Fruit fly (Drosophila melanogaster) whole organism, embryonic: Measurements from ENCODE around the gene mthl9.

Experiments used
- ATbp ChIP-seq: fragments of 200-800 bp; sonication (Bioruptor generic); optimal IDR thresholded peaks from 2 replicates; lab custom pipeline; 2017; ENCODE audit warnings: missing biosample characterization, mild to moderate bottlenecking, missing genetic modification characterization, missing genetic modification reagents
- Abd-B ChIP-seq: fragments of 200-800 bp; sonication (Bioruptor generic); optimal IDR thresholded peaks from 2 replicates; lab custom pipeline; 2018; ENCODE audit warnings: missing biosample characterization, mild to moderate bottlenecking, missing genetic modification characterization, moderate library complexity
- Antp ChIP-seq: fragments of 200-800 bp; sonication (Bioruptor generic); optimal IDR thresholded peaks from 3 replicates; lab custom pipeline; 2016; ENCODE audit warnings: missing biosample characterization, missing genetic modification characterization
- Awh ChIP-seq: fragments of 200-800 bp; sonication (Bioruptor generic); IDR thresholded peaks from 2 replicates; pipeline ENCODE4, ENCODE4 v1.3.6; 2022; ENCODE audit warnings: missing biosample characterization, missing genetic modification characterization
- CG10959 ChIP-seq: fragments of 200-800 bp; sonication (Bioruptor generic); IDR thresholded peaks from 2 replicates; pipeline ENCODE4 v1.3.6; 2022; ENCODE audit warnings: missing biosample characterization, missing genetic modification characterization
- CG11456 ChIP-seq: fragments of 200-800 bp; sonication (Bioruptor generic); IDR thresholded peaks from 3 replicates; pipeline ENCODE4 v1.3.6; 2022; ENCODE audit warnings: missing biosample characterization, missing genetic modification characterization
- CG12071 ChIP-seq: fragments of 200-800 bp; sonication (Bioruptor generic); optimal IDR thresholded peaks from 3 replicates; lab custom pipeline; 2018; ENCODE audit warnings: missing biosample characterization, mild to moderate bottlenecking, missing genetic modification characterization
- CG12104 ChIP-seq: fragments of 200-800 bp; sonication (Bioruptor generic); optimal IDR thresholded peaks from 3 replicates; lab custom pipeline; 2016; ENCODE audit warnings: missing biosample characterization, missing genetic modification characterization
- CG12155 ChIP-seq: fragments of 200-800 bp; sonication (Bioruptor generic); optimal IDR thresholded peaks from 3 replicates; lab custom pipeline; 2016; ENCODE audit warnings: missing biosample characterization, missing genetic modification characterization
- CG12659 ChIP-seq: fragments of 200-800 bp; sonication (Bioruptor generic); optimal IDR thresholded peaks from 3 replicates; lab custom pipeline; 2017; ENCODE audit warnings: mild to moderate bottlenecking, missing biosample characterization, missing genetic modification reagents, missing genetic modification characterization
- CG13775 ChIP-seq: fragments of 200-800 bp; sonication (Bioruptor generic); optimal IDR thresholded peaks from 3 replicates; lab custom pipeline; 2017; ENCODE audit warnings: missing biosample characterization, mild to moderate bottlenecking, missing genetic modification characterization
- CG15479 ChIP-seq: fragments of 200-800 bp; sonication (Bioruptor generic); optimal IDR thresholded peaks from 3 replicates; lab custom pipeline; 2019; ENCODE audit warnings: missing biosample characterization, mild to moderate bottlenecking, missing genetic modification characterization, moderate library complexity
- CG16863 ChIP-seq: fragments of 200-800 bp; sonication (Bioruptor generic); optimal IDR thresholded peaks from 3 replicates; lab custom pipeline; 2016; ENCODE audit warnings: missing biosample characterization, missing genetic modification characterization
- CG17359 ChIP-seq: fragments of 200-800 bp; sonication (Bioruptor generic); optimal IDR thresholded peaks from 3 replicates; lab custom pipeline; 2018; ENCODE audit warnings: missing biosample characterization, mild to moderate bottlenecking, missing genetic modification characterization, moderate library complexity
- CG17612 ChIP-seq: fragments of 200-800 bp; sonication (Bioruptor generic); IDR thresholded peaks from 2 replicates; pipeline ENCODE4 v1.3.6; 2022; ENCODE audit warnings: missing biosample characterization, missing genetic modification characterization
- CG2120 ChIP-seq: fragments of 200-800 bp; sonication (Bioruptor generic); optimal IDR thresholded peaks from 3 replicates; lab custom pipeline; 2016; ENCODE audit warnings: missing biosample characterization, missing genetic modification characterization
- CG32532 ChIP-seq: fragments of 200-800 bp; sonication (Bioruptor generic); IDR thresholded peaks from 2 replicates; pipeline ENCODE4 v1.3.6; 2022; ENCODE audit warnings: missing biosample characterization, missing genetic modification characterization
- CG32772 ChIP-seq: fragments of 200-800 bp; sonication (Bioruptor generic); IDR thresholded peaks from 2 replicates; pipeline ENCODE4 v1.3.6; 2022; ENCODE audit warnings: missing biosample characterization, missing genetic modification characterization
- CG4424 ChIP-seq: fragments of 200-800 bp; sonication (Bioruptor generic); optimal IDR thresholded peaks from 3 replicates; lab custom pipeline; 2016; ENCODE audit warnings: missing biosample characterization, missing genetic modification characterization
- CG7556 ChIP-seq: fragments of 200-800 bp; sonication (Bioruptor generic); optimal IDR thresholded peaks from 2 replicates; lab custom pipeline; 2017; ENCODE audit warnings: missing biosample characterization, mild to moderate bottlenecking, missing genetic modification characterization
- CG9727 ChIP-seq: fragments of 200-800 bp; sonication (Bioruptor generic); optimal IDR thresholded peaks from 3 replicates; lab custom pipeline; 2017; ENCODE audit warnings: missing biosample characterization, mild to moderate bottlenecking, missing genetic modification characterization
- CG9876 ChIP-seq: fragments of 200-800 bp; sonication (Bioruptor generic); optimal IDR thresholded peaks from 2 replicates; lab custom pipeline; 2016; ENCODE audit warnings: missing biosample characterization, missing genetic modification characterization
- Camta ChIP-seq: fragments of 200-800 bp; sonication (Bioruptor generic); optimal IDR thresholded peaks from 2 replicates; lab custom pipeline; 2016; ENCODE audit warnings: missing biosample characterization, missing genetic modification characterization
- Eip74EF ChIP-seq, 2 experiments: fragments of 200-800 bp in 1 of 2; fragments of >200 bp in 1 of 2; sonication (Bioruptor generic) in 1 of 2; optimal IDR thresholded peaks; 2 replicates each; lab custom pipeline; 2017 to 2019; ENCODE audit warnings: missing biosample characterization in 2 of 2, missing genetic modification characterization in 2 of 2, mild to moderate bottlenecking in 1 of 2, moderate library complexity in 1 of 2
- GATAe ChIP-seq: fragments of 200-800 bp; sonication (Bioruptor generic); conservative IDR thresholded peaks from 2 replicates; pipeline ENCODE4 v1.3.6; 2022; ENCODE audit warnings: missing biosample characterization, missing genetic modification characterization
- Gug ChIP-seq: fragments of 200-800 bp; sonication (Bioruptor generic); IDR thresholded peaks from 4 replicates; pipeline ENCODE4 v1.3.6; 2022; ENCODE audit warnings: missing biosample characterization, missing genetic modification characterization
- H2.0 ChIP-seq: fragments of 200-800 bp; sonication (Bioruptor generic); IDR thresholded peaks from 2 replicates; pipeline ENCODE4 v1.3.6; 2022; ENCODE audit warnings: missing biosample characterization, missing genetic modification characterization
- HLH54F ChIP-seq: fragments of 200-800 bp; sonication (Bioruptor generic); optimal IDR thresholded peaks from 3 replicates; lab custom pipeline; 2016; ENCODE audit warnings: missing biosample characterization, missing genetic modification characterization
- Hand ChIP-seq: fragments of 200-800 bp; sonication (Bioruptor generic); optimal IDR thresholded peaks from 2 replicates; lab custom pipeline; 2017; ENCODE audit warnings: mild to moderate bottlenecking, missing biosample characterization, missing genetic modification reagents, missing genetic modification characterization
- Hsf ChIP-seq: fragments of 200-800 bp; sonication (Bioruptor generic); optimal IDR thresholded peaks from 3 replicates; lab custom pipeline; 2016; ENCODE audit warnings: missing biosample characterization, missing genetic modification characterization
- Kr ChIP-seq: fragments of 200-800 bp; sonication (Bioruptor generic); optimal IDR thresholded peaks from 2 replicates; lab custom pipeline; 2017; ENCODE audit warnings: missing biosample characterization, mild to moderate bottlenecking, missing genetic modification characterization
- Nf-YA ChIP-seq: fragments of 200-800 bp; sonication (Bioruptor generic); IDR thresholded peaks from 2 replicates; pipeline ENCODE4 v1.3.6; 2022; ENCODE audit warnings: missing biosample characterization, missing genetic modification characterization
- PHDP ChIP-seq: fragments of 200-800 bp; sonication (Bioruptor generic); optimal IDR thresholded peaks from 3 replicates; lab custom pipeline; 2018; ENCODE audit warnings: missing biosample characterization, mild to moderate bottlenecking, missing genetic modification characterization, moderate library complexity
- Rfx ChIP-seq: fragments of 200-800 bp; sonication (Bioruptor generic); IDR thresholded peaks from 2 replicates; pipeline ENCODE4 v1.3.6; 2022; ENCODE audit warnings: missing biosample characterization, missing genetic modification characterization
- bowl ChIP-seq: fragments of 200-800 bp; sonication (Bioruptor generic); IDR thresholded peaks from 2 replicates; pipeline ENCODE4 v1.3.6; 2022; ENCODE audit warnings: missing biosample characterization, missing genetic modification characterization
- dati ChIP-seq: fragments of 200-800 bp; sonication (Bioruptor generic); IDR thresholded peaks from 2 replicates; pipeline ENCODE4 v1.3.6; 2022; ENCODE audit warnings: missing biosample characterization, missing genetic modification characterization
- ems ChIP-seq: fragments of 200-800 bp; sonication (Bioruptor generic); optimal IDR thresholded peaks from 3 replicates; lab custom pipeline; 2016; ENCODE audit warnings: missing biosample characterization, missing genetic modification characterization
- gce ChIP-seq: fragments of 200-800 bp; sonication (Bioruptor generic); IDR thresholded peaks from 3 replicates; pipeline ENCODE4 v1.3.6; 2022; ENCODE audit warnings: missing biosample characterization, missing genetic modification characterization
- luna ChIP-seq: fragments of 200-800 bp; sonication (Bioruptor generic); optimal IDR thresholded peaks from 2 replicates; lab custom pipeline; 2016; ENCODE audit warnings: missing biosample characterization, missing genetic modification characterization
- nerfin-1 ChIP-seq: fragments of 200-800 bp; sonication (Bioruptor generic); optimal IDR thresholded peaks from 3 replicates; lab custom pipeline; 2019; ENCODE audit warnings: missing biosample characterization, mild to moderate bottlenecking, missing genetic modification characterization, moderate library complexity
- nmo ChIP-seq: fragments of 200-800 bp; sonication (Bioruptor generic); optimal IDR thresholded peaks from 2 replicates; lab custom pipeline; 2018; ENCODE audit warnings: missing biosample characterization, mild to moderate bottlenecking, missing genetic modification characterization, moderate library complexity
- peb ChIP-seq: fragments of 200-800 bp; sonication (Bioruptor generic); IDR thresholded peaks from 2 replicates; pipeline ENCODE4 v1.3.6; 2022; ENCODE audit warnings: missing biosample characterization, missing genetic modification characterization
- pho ChIP-seq: fragments of 200-800 bp; sonication (Bioruptor generic); optimal IDR thresholded peaks from 2 replicates; lab custom pipeline; 2016; ENCODE audit warnings: missing biosample characterization, missing genetic modification characterization
- rib ChIP-seq: fragments of 200-800 bp; sonication (Bioruptor generic); IDR thresholded peaks from 2 replicates; pipeline ENCODE4 v1.3.6; 2022; ENCODE audit warnings: missing biosample characterization, missing genetic modification characterization
- sima ChIP-seq: fragments of 200-800 bp; sonication (Bioruptor generic); optimal IDR thresholded peaks from 2 replicates; lab custom pipeline; 2016; ENCODE audit warnings: missing biosample characterization, missing genetic modification characterization
- tna ChIP-seq: fragments of 200-800 bp; sonication (Bioruptor generic); IDR thresholded peaks from 2 replicates; pipeline ENCODE4 v1.3.6; 2022; ENCODE audit warnings: missing biosample characterization, missing genetic modification characterization; ENCODE audit not compliant: partially characterized antibody
- ttk ChIP-seq: fragments of 200-800 bp; sonication (Bioruptor generic); IDR thresholded peaks from 2 replicates; pipeline ENCODE4 v2.1.2; 2022; ENCODE audit warnings: missing biosample characterization, missing genetic modification characterization
- tx ChIP-seq: fragments of 200-800 bp; sonication (Bioruptor generic); optimal IDR thresholded peaks from 2 replicates; lab custom pipeline; 2016; ENCODE audit warnings: missing biosample characterization, missing genetic modification characterization
- usp ChIP-seq: fragments of >200 bp; optimal IDR thresholded peaks from 2 replicates; lab custom pipeline; 2017; ENCODE audit warnings: missing biosample characterization, missing genetic modification characterization
- wor ChIP-seq: fragments of 200-800 bp; sonication (Bioruptor generic); IDR thresholded peaks from 2 replicates; pipeline ENCODE4 v1.3.6; 2022; ENCODE audit warnings: missing biosample characterization, missing genetic modification characterization
- zf30C ChIP-seq: fragments of 200-800 bp; sonication (Bioruptor generic); optimal IDR thresholded peaks from 3 replicates; lab custom pipeline; 2018; ENCODE audit warnings: missing biosample characterization, mild to moderate bottlenecking, missing genetic modification characterization

The mthl9 gene

dm6 chr3L:350651-351228 is 18.6 kb upstream of the mthl9 start:
- peak; percentile 43 for TF ChIP-seq luna (GFP tag; lab: Kevin White, UChicago)
- TF ChIP-seq CG4424 (GFP tag; lab: Kevin White, UChicago): peak; percentile 64
- peak; percentile 4 for TF ChIP-seq Antp (GFP tag; lab: Kevin White, UChicago)
- peak; percentile 8 for TF ChIP-seq ATbp
- peak; percentile 69 for TF ChIP-seq CG7556
- peak; percentile 49; the same call in 1 of the 4 replicates for TF ChIP-seq Gug (GFP tag; lab: Robert Waterston, UW)
- peak; percentile 37 for TF ChIP-seq tx (GFP tag; lab: Kevin White, UChicago)
- no peak for TF ChIP-seq CG12071 (GFP tag; lab: Kevin White, UChicago)
- TF ChIP-seq CG32772 (GFP tag; lab: Robert Waterston, UW): peak; percentile 77
- TF ChIP-seq Camta: peak; percentile 61
- TF ChIP-seq Eip74EF (GFP tag; optimal IDR thresholded peaks at IDR 0.05; lab: Kevin White, UChicago): peak in 1 of 2 experiments; percentile 83
- TF ChIP-seq ttk (GFP tag; lab: Robert Waterston, UW): peak; percentile 88
- peak; percentile 70 for TF ChIP-seq ems (GFP tag; lab: Kevin White, UChicago)
- peak; percentile 50 for TF ChIP-seq CG16863 (GFP tag; lab: Kevin White, UChicago)
- peak; percentile 58 for TF ChIP-seq zf30C (GFP tag; lab: Kevin White, UChicago)
- no peak for TF ChIP-seq CG15479 (GFP tag; lab: Kevin White, UChicago)
- TF ChIP-seq wor (GFP tag; lab: Robert Waterston, UW): peak; percentile 60
- peak; percentile 56 for TF ChIP-seq CG12155 (GFP tag; lab: Kevin White, UChicago)
- TF ChIP-seq CG12659 (GFP tag; lab: Kevin White, UChicago): peak; percentile 68
- no peak for TF ChIP-seq usp
- TF ChIP-seq CG10959 (GFP tag; lab: Robert Waterston, UW): no peak
- peak; percentile 45 for TF ChIP-seq sima
- peak; percentile 67 for TF ChIP-seq peb (GFP tag; lab: Robert Waterston, UW)
- peak; percentile 80 for TF ChIP-seq CG9727 (GFP tag; lab: Kevin White, UChicago)
- TF ChIP-seq GATAe (GFP tag; lab: Robert Waterston, UW): peak; percentile 81
- peak; percentile 62; the same call in 1 of the 2 replicates for TF ChIP-seq dati (GFP tag; lab: Robert Waterston, UW)
- TF ChIP-seq Awh (GFP tag; lab: Robert Waterston, UW): peak; percentile 72
- peak; percentile 76 for TF ChIP-seq H2.0 (GFP tag; lab: Robert Waterston, UW)
- peak; percentile 49 for TF ChIP-seq pho (GFP tag; lab: Kevin White, UChicago)
- no peak for TF ChIP-seq Kr
- TF ChIP-seq gce (GFP tag; lab: Robert Waterston, UW): peak; percentile 60; the same call in 1 of the 3 replicates
- TF ChIP-seq CG2120 (GFP tag; lab: Kevin White, UChicago): peak; percentile 84
- TF ChIP-seq PHDP: no peak
- no peak for TF ChIP-seq bowl
- TF ChIP-seq tna (GFP tag; lab: Robert Waterston, UW): no peak
- peak; percentile 73 for TF ChIP-seq CG17359 (tag; lab: Kevin White, UChicago)
- peak; percentile 60 for TF ChIP-seq Hsf (GFP tag; lab: Kevin White, UChicago)
- TF ChIP-seq Rfx (GFP tag; lab: Robert Waterston, UW): peak; percentile 86
- TF ChIP-seq CG9876: no peak
- TF ChIP-seq nmo (GFP tag; lab: Kevin White, UChicago): peak; percentile 67
- TF ChIP-seq CG17612 (GFP tag; lab: Robert Waterston, UW): peak; percentile 58; the same call in 1 of the 2 replicates
- TF ChIP-seq HLH54F: peak; percentile 46
- peak; percentile 61 for TF ChIP-seq Nf-YA (GFP tag; lab: Robert Waterston, UW)
- TF ChIP-seq CG13775: no peak
- peak; percentile 36 for TF ChIP-seq Hand (GFP tag; lab: Kevin White, UChicago)
- TF ChIP-seq nerfin-1 (tag; lab: Kevin White, UChicago): peak; percentile 45
- peak; percentile 83 for TF ChIP-seq CG11456 (GFP tag; lab: Robert Waterston, UW)
- peak; percentile 77 for TF ChIP-seq rib (GFP tag; lab: Robert Waterston, UW)
- TF ChIP-seq Abd-B (GFP tag; lab: Kevin White, UChicago): peak; percentile 26
- TF ChIP-seq CG12104 (GFP tag; lab: Kevin White, UChicago): no peak
- peak; percentile 87 for TF ChIP-seq CG32532 (GFP tag; lab: Robert Waterston, UW)
